Worm (Caenorhabditis elegans) whole organism, L2 larva: ENCODE data around the gene cox-10.

ENCODE experiments used
- R02D3.7 ChIP-seq: fragments of 150-350 bp; optimal IDR thresholded peaks from 2 replicates; lab custom pipeline; 2014; ENCODE audit warnings: missing biosample characterization, missing genetic modification characterization
- dmd-4 ChIP-seq: sonication (generic microtip); optimal IDR thresholded peaks from 2 replicates; lab custom pipeline; 2017; ENCODE audit warnings: missing biosample characterization, missing genetic modification characterization
- elt-1 ChIP-seq: fragments of 150-350 bp; optimal IDR thresholded peaks from 2 replicates; lab custom pipeline; 2014; ENCODE audit warnings: missing biosample characterization, missing genetic modification characterization
- fos-1 ChIP-seq: fragments of 150-350 bp; optimal IDR thresholded peaks from 2 replicates; lab custom pipeline; 2014; ENCODE audit warnings: missing biosample characterization, missing genetic modification characterization
- lsy-2 ChIP-seq, 2 experiments: fragments of 150-350 bp in 1 of 2; sonication (generic microtip) in 1 of 2; optimal IDR thresholded peaks; 2 replicates each; lab custom pipeline; 2014 to 2017; ENCODE audit warnings: missing biosample characterization in 2 of 2, missing genetic modification characterization in 2 of 2
- nhr-11 ChIP-seq: fragments of 150-350 bp; optimal IDR thresholded peaks from 2 replicates; lab custom pipeline; 2014; ENCODE audit warnings: missing biosample characterization, missing genetic modification characterization
- nhr-23 ChIP-seq: fragments of 150-350 bp; optimal IDR thresholded peaks from 2 replicates; lab custom pipeline; 2014; ENCODE audit warnings: missing biosample characterization, missing genetic modification reagents, missing genetic modification characterization
- nhr-25 ChIP-seq: fragments of 150-350 bp; sonication (generic microtip); optimal IDR thresholded peaks from 3 replicates; lab custom pipeline; 2014; ENCODE audit warnings: missing biosample characterization, missing genetic modification characterization
- snpc-4 ChIP-seq: fragments of 150-350 bp; optimal IDR thresholded peaks from 2 replicates; lab custom pipeline; 2014; ENCODE audit warnings: missing biosample characterization, missing genetic modification characterization
- unc-39 ChIP-seq: fragments of 150-350 bp; optimal IDR thresholded peaks from 2 replicates; lab custom pipeline; 2014; ENCODE audit warnings: missing biosample characterization, missing genetic modification characterization
- unc-62 ChIP-seq: fragments of 150-350 bp; optimal IDR thresholded peaks from 2 replicates; lab custom pipeline; 2014; ENCODE audit warnings: missing biosample characterization, missing genetic modification reagents, missing genetic modification characterization
- ztf-1 ChIP-seq: fragments of 200-800 bp; sonication (Bioruptor generic); conservative IDR thresholded peaks from 2 replicates; pipeline ENCODE4 v1.3.6; 2022; ENCODE audit warnings: missing genetic modification characterization, missing compliant biosample characterization

- TF ChIP-seq snpc-4 (tag; lab: Kevin White, UChicago), result no peak
- no peak for TF ChIP-seq nhr-11 (tag; lab: Kevin White, UChicago)
- TF ChIP-seq dmd-4, result no peak
- no peak for TF ChIP-seq elt-1 (tag; lab: Kevin White, UChicago)
- no peak for TF ChIP-seq unc-39 (tag; lab: Kevin White, UChicago)
- TF ChIP-seq nhr-25 (tag; lab: Kevin White, UChicago), result no peak
- TF ChIP-seq R02D3.7 (tag; lab: Kevin White, UChicago), result no peak
- no peak for TF ChIP-seq fos-1
- TF ChIP-seq lsy-2 (tag; optimal IDR thresholded peaks at IDR 0.05; lab: Kevin White, UChicago), result peak in 1 of 2 experiments; percentile 48
- no peak for TF ChIP-seq ztf-1 (GFP tag; lab: Robert Waterston, UW)
- TF ChIP-seq unc-62 (GFP tag; lab: Kevin White, UChicago), result no peak
- no peak for TF ChIP-seq nhr-23 (tag; lab: Kevin White, UChicago)
Measured at ce11 chrII:12659676-12660371, 19.9 kb upstream of the cox-10 start.
